Worm (Caenorhabditis elegans) whole organism, L1 larva: ENCODE measurements around the gene T07E3.2.

ENCODE experiments used
- C04F5.9 ChIP-seq: sonication (generic microtip); optimal IDR thresholded peaks from 2 replicates; lab custom pipeline; 2016; ENCODE audit warnings: missing genetic modification characterization, missing compliant biosample characterization
- C34B4.2 ChIP-seq: sonication (generic microtip); optimal IDR thresholded peaks from 2 replicates; lab custom pipeline; 2017; ENCODE audit warnings: mild to moderate bottlenecking, missing genetic modification characterization, missing compliant biosample characterization
- F16B12.6 ChIP-seq: fragments of 150-350 bp; optimal IDR thresholded peaks from 2 replicates; lab custom pipeline; 2014; ENCODE audit warnings: missing biosample characterization, missing genetic modification characterization
- alr-1 ChIP-seq: fragments of 200-800 bp; sonication (Bioruptor generic); optimal IDR thresholded peaks from 2 replicates; lab custom pipeline; 2018; ENCODE audit warnings: borderline replicate concordance, mild to moderate bottlenecking, missing genetic modification characterization, missing compliant biosample characterization
- aly-2 ChIP-seq: fragments of 150-350 bp; optimal IDR thresholded peaks from 2 replicates; lab custom pipeline; 2014; ENCODE audit warnings: missing biosample characterization, missing genetic modification characterization
- ama-1 ChIP-seq: fragments of 150-350 bp; optimal IDR thresholded peaks from 2 replicates; lab custom pipeline; 2014
- blmp-1 ChIP-seq: fragments of 150-350 bp; optimal IDR thresholded peaks from 2 replicates; lab custom pipeline; 2014; ENCODE audit warnings: missing biosample characterization, missing genetic modification characterization
- ceh-8 ChIP-seq: fragments of 200-800 bp; sonication (Bioruptor generic); optimal IDR thresholded peaks from 2 replicates; lab custom pipeline; 2018; ENCODE audit warnings: mild to moderate bottlenecking, missing genetic modification characterization, moderate library complexity, missing compliant biosample characterization
- dpl-1 ChIP-seq, 3 experiments: fragments of 150-350 bp in 2 of 3; sonication (generic microtip) in 1 of 3; optimal IDR thresholded peaks; 2 replicates each; lab custom pipeline; 2014 to 2017; ENCODE audit warnings: missing biosample characterization in 3 of 3, missing genetic modification characterization in 3 of 3, missing genetic modification reagents in 3 of 3
- dsc-1 ChIP-seq: sonication (generic microtip); optimal IDR thresholded peaks from 2 replicates; lab custom pipeline; 2016; ENCODE audit warnings: mild to moderate bottlenecking, missing genetic modification characterization, missing compliant biosample characterization
- efl-1 ChIP-seq, 4 experiments: fragments of 150-350 bp; optimal IDR thresholded peaks in 3 of 4; peaks in 1 of 4; 1 replicate in 1 of 4; 2 replicates in 3 of 4; lab custom pipeline; 2014; ENCODE audit warnings: missing biosample characterization in 2 of 4, missing genetic modification characterization in 2 of 4, missing genetic modification reagents in 2 of 4
- egl-27 ChIP-seq, 2 experiments: fragments of 150-350 bp in 1 of 2; sonication (generic microtip); optimal IDR thresholded peaks; 3 replicates each; lab custom pipeline; 2017 to 2018; ENCODE audit warnings: missing biosample characterization in 2 of 2, missing genetic modification characterization in 2 of 2, missing genetic modification reagents in 2 of 2
- elt-2 ChIP-seq: sonication (generic microtip); optimal IDR thresholded peaks from 2 replicates; lab custom pipeline; 2016; ENCODE audit warnings: missing genetic modification characterization, mild to moderate bottlenecking, inconsistent platforms, missing compliant biosample characterization, missing genetic modification reagents
- elt-3 ChIP-seq, 6 experiments: fragments of 150-350 bp in 1 of 6; sonication (generic microtip); optimal IDR thresholded peaks; 2 replicates each; lab custom pipeline; 2017 to 2018; ENCODE audit warnings: missing biosample characterization in 6 of 6, missing genetic modification characterization in 6 of 6, inconsistent platforms in 1 of 6
- fkh-10 ChIP-seq: sonication (generic microtip); optimal IDR thresholded peaks from 2 replicates; lab custom pipeline; 2017; ENCODE audit warnings: missing biosample characterization, missing genetic modification reagents, missing genetic modification characterization
- fkh-4 ChIP-seq: sonication (generic microtip); optimal IDR thresholded peaks from 2 replicates; lab custom pipeline; 2016; ENCODE audit warnings: missing compliant biosample characterization, missing genetic modification characterization, borderline replicate concordance
- fos-1 ChIP-seq: fragments of 150-350 bp; optimal IDR thresholded peaks from 2 replicates; lab custom pipeline; 2014; ENCODE audit warnings: missing biosample characterization, missing genetic modification characterization
- hlh-17 ChIP-seq: fragments of 200-800 bp; sonication (Bioruptor generic); optimal IDR thresholded peaks from 2 replicates; lab custom pipeline; 2018; ENCODE audit warnings: missing genetic modification characterization, mild to moderate bottlenecking, missing compliant biosample characterization, moderate library complexity, borderline replicate concordance
- jun-1 ChIP-seq: fragments of 150-350 bp; optimal IDR thresholded peaks from 2 replicates; lab custom pipeline; 2014; ENCODE audit warnings: missing biosample characterization, missing genetic modification reagents, missing genetic modification characterization
- lin-14 ChIP-seq: fragments of 200-800 bp; sonication (Bioruptor generic); optimal IDR thresholded peaks from 2 replicates; lab custom pipeline; 2018; ENCODE audit warnings: mild to moderate bottlenecking, missing genetic modification characterization, moderate library complexity, missing compliant biosample characterization
- lin-35 ChIP-seq, 2 experiments: fragments of 150-350 bp; optimal IDR thresholded peaks; 2 replicates each; lab custom pipeline; 2014; ENCODE audit warnings: missing biosample characterization in 2 of 2, missing genetic modification characterization in 2 of 2, missing genetic modification reagents in 2 of 2
- lin-39 ChIP-seq: fragments of 150-350 bp; optimal IDR thresholded peaks from 2 replicates; lab custom pipeline; 2014; ENCODE audit warnings: missing biosample characterization, missing genetic modification reagents, missing genetic modification characterization
- lsy-2 ChIP-seq, 2 experiments: fragments of 150-350 bp; optimal IDR thresholded peaks; 2 replicates each; lab custom pipeline; 2014; ENCODE audit warnings: missing biosample characterization in 2 of 2, missing genetic modification characterization in 2 of 2
- mdl-1 ChIP-seq, 2 experiments: fragments of 150-350 bp; optimal IDR thresholded peaks; 2 replicates each; lab custom pipeline; 2014 to 2017; ENCODE audit warnings: missing biosample characterization in 2 of 2, missing genetic modification characterization in 2 of 2, inconsistent platforms in 1 of 2
- mef-2 ChIP-seq: fragments of 150-350 bp; optimal IDR thresholded peaks from 2 replicates; lab custom pipeline; 2014; ENCODE audit warnings: missing biosample characterization, missing genetic modification characterization
- mep-1 ChIP-seq: fragments of 150-350 bp; optimal IDR thresholded peaks from 2 replicates; lab custom pipeline; 2014; ENCODE audit warnings: missing biosample characterization, missing genetic modification characterization
- nhr-11 ChIP-seq: fragments of 150-350 bp; optimal IDR thresholded peaks from 2 replicates; lab custom pipeline; 2014; ENCODE audit warnings: missing biosample characterization, missing genetic modification characterization
- nhr-19 ChIP-seq: fragments of 200-800 bp; sonication (Bioruptor generic); conservative IDR thresholded peaks from 2 replicates; pipeline ENCODE4 v1.3.6; 2022; ENCODE audit warnings: missing genetic modification characterization, missing compliant biosample characterization
- nhr-20 ChIP-seq: sonication (generic microtip); optimal IDR thresholded peaks from 2 replicates; lab custom pipeline; 2016; ENCODE audit warnings: mild to moderate bottlenecking, missing genetic modification characterization, missing compliant biosample characterization
- nhr-237 ChIP-seq: fragments of 150-350 bp; optimal IDR thresholded peaks from 2 replicates; lab custom pipeline; 2014; ENCODE audit warnings: missing biosample characterization, missing genetic modification characterization
- nhr-28 ChIP-seq: fragments of 150-350 bp; optimal IDR thresholded peaks from 2 replicates; lab custom pipeline; 2014; ENCODE audit warnings: missing biosample characterization, missing genetic modification characterization
- nhr-77 ChIP-seq: fragments of 150-350 bp; optimal IDR thresholded peaks from 2 replicates; lab custom pipeline; 2014; ENCODE audit warnings: missing biosample characterization, missing genetic modification characterization
- nhr-90 ChIP-seq: sonication (generic microtip); optimal IDR thresholded peaks from 2 replicates; lab custom pipeline; 2016; ENCODE audit warnings: mild to moderate bottlenecking, missing genetic modification characterization, missing compliant biosample characterization; ENCODE audit not compliant: poor library complexity
- rnt-1 ChIP-seq: sonication (generic microtip); optimal IDR thresholded peaks from 2 replicates; lab custom pipeline; 2016; ENCODE audit warnings: mild to moderate bottlenecking, missing genetic modification characterization, moderate library complexity, missing compliant biosample characterization
- snpc-4 ChIP-seq: fragments of 150-350 bp; optimal IDR thresholded peaks from 2 replicates; lab custom pipeline; 2014; ENCODE audit warnings: missing biosample characterization, missing genetic modification characterization
- snu-23 ChIP-seq: sonication (generic microtip); optimal IDR thresholded peaks from 2 replicates; lab custom pipeline; 2016; ENCODE audit warnings: missing genetic modification characterization, missing compliant biosample characterization
- sup-37 ChIP-seq: fragments of 200-800 bp; sonication (Bioruptor generic); optimal IDR thresholded peaks from 2 replicates; lab custom pipeline; 2018; ENCODE audit warnings: mild to moderate bottlenecking, missing genetic modification characterization, missing compliant biosample characterization
- swsn-7 ChIP-seq: sonication (generic microtip); optimal IDR thresholded peaks from 2 replicates; lab custom pipeline; 2016; ENCODE audit warnings: missing genetic modification characterization, missing compliant biosample characterization
- tbx-2 ChIP-seq: sonication (generic microtip); optimal IDR thresholded peaks from 2 replicates; lab custom pipeline; 2016; ENCODE audit warnings: missing genetic modification characterization, missing compliant biosample characterization
- tlp-1 ChIP-seq: fragments of 150-350 bp; optimal IDR thresholded peaks from 2 replicates; lab custom pipeline; 2014; ENCODE audit warnings: missing biosample characterization, missing genetic modification characterization
- unc-62 ChIP-seq: fragments of 150-350 bp; optimal IDR thresholded peaks from 2 replicates; lab custom pipeline; 2014; ENCODE audit warnings: missing biosample characterization, missing genetic modification reagents, missing genetic modification characterization
- unc-98 ChIP-seq: fragments of 200-800 bp; sonication (Bioruptor generic); IDR thresholded peaks from 2 replicates; pipeline ENCODE4 v1.3.6; 2022; ENCODE audit warnings: missing genetic modification characterization, missing compliant biosample characterization
- vab-15 ChIP-seq: sonication (generic microtip); optimal IDR thresholded peaks from 2 replicates; lab custom pipeline; 2017; ENCODE audit warnings: missing genotype, mild to moderate bottlenecking, missing genetic modification characterization, missing compliant biosample characterization
- xbp-1 ChIP-seq: sonication (generic microtip); optimal IDR thresholded peaks from 2 replicates; lab custom pipeline; 2016; ENCODE audit warnings: missing genetic modification characterization, missing compliant biosample characterization
- zag-1 ChIP-seq: fragments of 150-350 bp; optimal IDR thresholded peaks from 2 replicates; lab custom pipeline; 2014; ENCODE audit warnings: missing biosample characterization, missing genetic modification characterization

The T07E3.2 gene

ce11 chrIII:6857390-6857848 is 49.1 kb upstream of the T07E3.2 start (continued):
- no peak for TF ChIP-seq dsc-1 (tag; lab: Kevin White, UChicago)
- no peak for TF ChIP-seq jun-1 (tag; lab: Kevin White, UChicago)
- peak in 2 of 6 experiments; percentile 1 to 51 for TF ChIP-seq elt-3 (tag; optimal IDR thresholded peaks at IDR 0.05; lab: Kevin White, UChicago)
- peak; percentile 40 for TF ChIP-seq tbx-2 (tag; lab: Kevin White, UChicago)
- peak; percentile 33 to 72 for TF ChIP-seq lsy-2 (tag; optimal IDR thresholded peaks at IDR 0.05; lab: Kevin White, UChicago)
- peak; percentile 69 for TF ChIP-seq nhr-20

ce11 chrIII:6859482-6859881 is 47.0 kb upstream of the T07E3.2 start, which contains the start of gene clec-158:
Gene clec-158 (minus strand): TSS chrIII:6859582.
- TF ChIP-seq C34B4.2 (tag; lab: Kevin White, UChicago) (no peak), fkh-4 (tag; lab: Kevin White, UChicago) (no peak), ama-1 (no peak)

ce11 chrIII:6863901-6864300 is 42.6 kb upstream of the T07E3.2 start, which contains the start of gene sma-3:
Gene sma-3 (minus strand): TSS chrIII:6863968.
- TF ChIP-seq blmp-1 (tag; lab: Kevin White, UChicago) (peak; percentile 96), efl-1 (optimal IDR thresholded peaks at IDR 0.05; lab: Kevin White, UChicago) (no peak), efl-1 (GFP tag; optimal IDR thresholded peaks at IDR 0.05 in 1 of 2; lab: Kevin White, UChicago) (peak in 1 of 2 experiments; percentile 74), mep-1 (tag; lab: Kevin White, UChicago) (peak; percentile 7), elt-2 (peak; percentile 10), swsn-7 (tag; lab: Kevin White, UChicago) (no peak), aly-2 (tag; lab: Kevin White, UChicago) (no peak), alr-1 (tag; lab: Kevin White, UChicago) (no peak), lsy-2 (tag; optimal IDR thresholded peaks at IDR 0.05; lab: Kevin White, UChicago) (peak in 1 of 2 experiments; percentile 16), nhr-90 (tag; lab: Kevin White, UChicago) (no peak), lin-39 (no peak), F16B12.6 (tag; lab: Kevin White, UChicago) (no peak), lin-35 (GFP tag; optimal IDR thresholded peaks at IDR 0.05; lab: Kevin White, UChicago) (peak in 1 of 2 experiments; percentile 22), unc-62 (GFP tag; lab: Kevin White, UChicago) (no peak), snu-23 (GFP tag; lab: Kevin White, UChicago) (peak; percentile 3), xbp-1 (tag; lab: Kevin White, UChicago) (no peak), mef-2 (no peak), elt-3 (tag; optimal IDR thresholded peaks at IDR 0.05; lab: Kevin White, UChicago) (peak in 3 of 6 experiments; percentile 18 to 81 (median 19)), fkh-10 (GFP tag; lab: Kevin White, UChicago) (no peak), lin-14 (GFP tag; lab: Kevin White, UChicago) (peak; percentile 64), nhr-19 (GFP tag; lab: Robert Waterston, UW) (no peak), nhr-28 (tag; lab: Kevin White, UChicago) (no peak)

ce11 chrIII:6869268-6869667 is 37.2 kb upstream of the T07E3.2 start, which contains the start of the genes cra-1 and kbp-1:
Gene cra-1 (minus strand): TSS chrIII:6869460.
Gene kbp-1 (plus strand): TSS chrIII:6869633.
- TF ChIP-seq blmp-1 (tag; lab: Kevin White, UChicago) (peak; percentile 50), vab-15 (tag; lab: Kevin White, UChicago) (no peak), tbx-2 (tag; lab: Kevin White, UChicago) (peak; percentile 21), C04F5.9 (tag; lab: Kevin White, UChicago) (no peak), fos-1 (tag; lab: Kevin White, UChicago) (no peak), snpc-4 (tag; lab: Kevin White, UChicago) (no peak), dsc-1 (tag; lab: Kevin White, UChicago) (no peak), rnt-1 (tag; lab: Kevin White, UChicago) (peak; percentile 36), mdl-1 (tag; optimal IDR thresholded peaks at IDR 0.05; lab: Kevin White, UChicago) (no peak), sup-37 (GFP tag; lab: Kevin White, UChicago) (no peak), egl-27 (tag; optimal IDR thresholded peaks at IDR 0.05; lab: Kevin White, UChicago) (no peak), nhr-20 (peak; percentile 21), snu-23 (GFP tag; lab: Kevin White, UChicago) (peak; percentile 43), alr-1 (tag; lab: Kevin White, UChicago) (no peak), mef-2 (no peak), zag-1 (no peak), dpl-1 (GFP tag; optimal IDR thresholded peaks at IDR 0.05; lab: Kevin White, UChicago) (peak; percentile 81 to 91 (median 87)), ceh-8 (no peak), nhr-237 (tag; lab: Kevin White, UChicago) (no peak), hlh-17 (GFP tag; lab: Kevin White, UChicago) (no peak), unc-98 (GFP tag; lab: Robert Waterston, UW) (no peak), nhr-77 (peak; percentile 8), lin-39 (no peak), tlp-1 (no peak), nhr-11 (tag; lab: Kevin White, UChicago) (no peak), fkh-4 (tag; lab: Kevin White, UChicago) (no peak)
